Worm (Caenorhabditis elegans) whole organism, L1 larva: ENCODE measurements around the gene D1086.19.

ENCODE experiments used
- C04F5.9 ChIP-seq: sonication (generic microtip); optimal IDR thresholded peaks from 2 replicates; lab custom pipeline; 2016; ENCODE audit warnings: missing genetic modification characterization, missing compliant biosample characterization
- nhr-11 ChIP-seq: fragments of 150-350 bp; optimal IDR thresholded peaks from 2 replicates; lab custom pipeline; 2014; ENCODE audit warnings: missing biosample characterization, missing genetic modification characterization
- nhr-12 ChIP-seq: sonication (generic microtip); optimal IDR thresholded peaks from 2 replicates; lab custom pipeline; 2017; ENCODE audit warnings: missing biosample characterization, missing genetic modification characterization
- nhr-237 ChIP-seq: fragments of 150-350 bp; optimal IDR thresholded peaks from 2 replicates; lab custom pipeline; 2014; ENCODE audit warnings: missing biosample characterization, missing genetic modification characterization
- vab-15 ChIP-seq: sonication (generic microtip); optimal IDR thresholded peaks from 2 replicates; lab custom pipeline; 2017; ENCODE audit warnings: missing genotype, mild to moderate bottlenecking, missing genetic modification characterization, missing compliant biosample characterization
- ztf-11 ChIP-seq, 2 experiments: sonication (generic microtip); optimal IDR thresholded peaks; 2 replicates each; lab custom pipeline; 2016 to 2017; ENCODE audit warnings: missing genetic modification characterization in 2 of 2, missing biosample characterization in 1 of 2, missing compliant biosample characterization in 1 of 2

- TF ChIP-seq ztf-11 (tag; optimal IDR thresholded peaks at IDR 0.05; lab: Kevin White, UChicago) (no peak), nhr-237 (tag; lab: Kevin White, UChicago) (no peak), nhr-12 (tag; lab: Kevin White, UChicago) (no peak), C04F5.9 (no peak), vab-15 (tag; lab: Kevin White, UChicago) (no peak), nhr-11 (tag; lab: Kevin White, UChicago) (no peak)
Observed at ce11 chrV:14098519-14098918, 10.4 kb downstream of the D1086.19 start, which contains the start of the genes D1086.2 and D1086.1.
